Worm (Caenorhabditis elegans) whole organism, late embryonic: ENCODE data around the gene fbxa-190.

Source experiments
- F13H6.1 ChIP-seq: sonication (generic microtip); optimal IDR thresholded peaks from 2 replicates; lab custom pipeline; 2016; ENCODE audit warnings: missing genetic modification characterization, missing compliant biosample characterization
- T23F11.4 ChIP-seq: fragments of 200-800 bp; sonication (Bioruptor generic); optimal IDR thresholded peaks from 2 replicates; lab custom pipeline; 2018; ENCODE audit warnings: mild to moderate bottlenecking, missing genetic modification characterization, missing compliant biosample characterization
- ama-1 ChIP-seq: fragments of 150-350 bp; optimal IDR thresholded peaks from 2 replicates; lab custom pipeline; 2014
- ceh-34 ChIP-seq: sonication (generic microtip); optimal IDR thresholded peaks from 2 replicates; lab custom pipeline; 2016; ENCODE audit warnings: mild to moderate bottlenecking, missing genetic modification characterization, missing compliant biosample characterization
- dve-1 ChIP-seq: sonication (generic microtip); optimal IDR thresholded peaks from 2 replicates; lab custom pipeline; 2017; ENCODE audit warnings: antibody characterized with exemption, mild to moderate bottlenecking, missing genetic modification characterization, missing compliant biosample characterization
- ets-4 ChIP-seq: sonication (generic microtip); optimal IDR thresholded peaks from 2 replicates; lab custom pipeline; 2016; ENCODE audit warnings: missing genetic modification characterization, missing compliant biosample characterization
- hlh-15 ChIP-seq: sonication (generic microtip); optimal IDR thresholded peaks from 2 replicates; lab custom pipeline; 2016; ENCODE audit warnings: missing genetic modification characterization, missing compliant biosample characterization
- lim-6 ChIP-seq: sonication (generic microtip); optimal IDR thresholded peaks from 2 replicates; lab custom pipeline; 2016; ENCODE audit warnings: missing genetic modification characterization, missing compliant biosample characterization
- nfya-1 ChIP-seq: sonication (generic microtip); optimal IDR thresholded peaks from 2 replicates; lab custom pipeline; 2017; ENCODE audit warnings: missing genetic modification characterization, mild to moderate bottlenecking, missing compliant biosample characterization, antibody characterized with exemption, moderate library complexity
- pha-4 ChIP-seq: fragments of 150-350 bp; optimal IDR thresholded peaks from 2 replicates; lab custom pipeline; 2018; ENCODE audit warnings: missing biosample characterization, missing genetic modification reagents, missing genetic modification characterization
- ref-2 ChIP-seq: sonication (generic microtip); optimal IDR thresholded peaks from 2 replicates; lab custom pipeline; 2016; ENCODE audit warnings: missing genetic modification characterization, missing compliant biosample characterization
- rnt-1 ChIP-seq: sonication (generic microtip); optimal IDR thresholded peaks from 2 replicates; lab custom pipeline; 2016; ENCODE audit warnings: missing genetic modification characterization, missing compliant biosample characterization
- unc-86 ChIP-seq: sonication (generic microtip); optimal IDR thresholded peaks from 2 replicates; lab custom pipeline; 2016; ENCODE audit warnings: missing genetic modification characterization, missing compliant biosample characterization

DNA sequence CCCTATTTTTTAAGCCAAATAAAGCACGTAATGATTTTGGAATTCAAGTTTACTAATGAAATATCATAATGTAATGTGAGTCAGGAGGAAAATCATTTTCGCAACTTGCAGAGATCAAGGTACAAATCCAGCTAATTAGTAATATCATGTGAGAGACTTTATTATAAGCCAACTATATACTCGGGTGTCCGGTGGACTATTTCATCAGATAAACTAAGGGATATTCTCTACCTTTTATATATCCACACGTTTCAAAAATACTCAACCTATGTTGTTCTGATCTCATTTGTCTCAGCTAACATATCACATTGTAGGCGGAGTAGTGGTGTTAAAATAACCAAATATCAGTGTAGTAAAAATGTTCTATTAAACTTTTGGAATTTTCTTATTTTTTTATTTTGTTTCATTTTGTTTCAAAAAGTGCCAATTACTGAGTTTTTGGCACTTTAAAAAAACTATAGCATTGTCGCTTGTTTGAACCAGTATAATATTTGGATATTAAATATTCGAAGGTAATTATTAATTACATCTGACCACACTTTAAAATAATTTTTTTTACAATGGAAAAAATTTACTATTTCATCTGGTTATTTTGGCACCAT, 17.7 kb downstream of the fbxa-190 start:
- no peak for TF ChIP-seq hlh-15 (tag; lab: Kevin White, UChicago)
- no peak for TF ChIP-seq pha-4 (tag; lab: Kevin White, UChicago)
- TF ChIP-seq ama-1 (lab: Kevin White, UChicago), result no peak
- TF ChIP-seq nfya-1, result peak; percentile 19
- no peak for TF ChIP-seq dve-1
- no peak for TF ChIP-seq rnt-1 (tag; lab: Kevin White, UChicago)
- TF ChIP-seq T23F11.4 (GFP tag; lab: Kevin White, UChicago), result no peak
- no peak for TF ChIP-seq F13H6.1
- TF ChIP-seq lim-6 (tag; lab: Kevin White, UChicago), result no peak
- TF ChIP-seq unc-86, result no peak
- TF ChIP-seq ets-4 (tag; lab: Kevin White, UChicago), result no peak
- TF ChIP-seq ref-2 (tag; lab: Kevin White, UChicago), result no peak
- TF ChIP-seq ceh-34, result no peak
